Worm (Caenorhabditis elegans) whole organism, late embryonic: ENCODE results near the gene fbxc-24.

ENCODE experiments used
- K02D7.2 ChIP-seq: sonication (generic microtip); optimal IDR thresholded peaks from 2 replicates; lab custom pipeline; 2017; ENCODE audit warnings: mild to moderate bottlenecking, missing genetic modification characterization, missing compliant biosample characterization
- T23F11.4 ChIP-seq: fragments of 200-800 bp; sonication (Bioruptor generic); optimal IDR thresholded peaks from 2 replicates; lab custom pipeline; 2018; ENCODE audit warnings: mild to moderate bottlenecking, missing genetic modification characterization, missing compliant biosample characterization
- Y22D7AL.16 ChIP-seq: sonication (generic microtip); optimal IDR thresholded peaks from 2 replicates; lab custom pipeline; 2016; ENCODE audit warnings: missing genetic modification characterization, missing compliant biosample characterization
- ahr-1 ChIP-seq: sonication (generic microtip); optimal IDR thresholded peaks from 2 replicates; lab custom pipeline; 2016; ENCODE audit warnings: missing genetic modification characterization, missing compliant biosample characterization
- ceh-14 ChIP-seq: sonication (generic microtip); optimal IDR thresholded peaks from 2 replicates; lab custom pipeline; 2016; ENCODE audit warnings: missing genotype, missing genetic modification characterization, missing compliant biosample characterization
- ceh-19 ChIP-seq: fragments of 200-800 bp; sonication (Bioruptor generic); optimal IDR thresholded peaks from 2 replicates; lab custom pipeline; 2018; ENCODE audit warnings: mild to moderate bottlenecking, missing genetic modification characterization, missing compliant biosample characterization
- ceh-22 ChIP-seq: sonication (generic microtip); optimal IDR thresholded peaks from 2 replicates; lab custom pipeline; 2017; ENCODE audit warnings: missing biosample characterization, missing genetic modification characterization
- ceh-24 ChIP-seq: sonication (generic microtip); optimal IDR thresholded peaks from 2 replicates; lab custom pipeline; 2016; ENCODE audit warnings: mild to moderate bottlenecking, missing genetic modification characterization, missing compliant biosample characterization
- ceh-30 ChIP-seq: fragments of 150-350 bp; optimal IDR thresholded peaks from 2 replicates; lab custom pipeline; 2014; ENCODE audit warnings: missing biosample characterization, missing genetic modification characterization
- che-1 ChIP-seq: sonication (generic microtip); optimal IDR thresholded peaks from 2 replicates; lab custom pipeline; 2016; ENCODE audit warnings: mild to moderate bottlenecking, missing genetic modification characterization, missing compliant biosample characterization
- dve-1 ChIP-seq: sonication (generic microtip); optimal IDR thresholded peaks from 2 replicates; lab custom pipeline; 2017; ENCODE audit warnings: antibody characterized with exemption, mild to moderate bottlenecking, missing genetic modification characterization, missing compliant biosample characterization
- elt-2 ChIP-seq: sonication (generic microtip); optimal IDR thresholded peaks from 2 replicates; lab custom pipeline; 2016; ENCODE audit warnings: missing genetic modification reagents, missing genetic modification characterization, missing compliant biosample characterization
- elt-4 ChIP-seq: sonication (generic microtip); optimal IDR thresholded peaks from 2 replicates; lab custom pipeline; 2016; ENCODE audit warnings: missing genetic modification characterization, missing compliant biosample characterization
- fax-1 ChIP-seq: sonication (generic microtip); optimal IDR thresholded peaks from 2 replicates; lab custom pipeline; 2016; ENCODE audit warnings: missing genotype, missing genetic modification characterization, missing compliant biosample characterization
- fkh-10 ChIP-seq: fragments of 150-350 bp; optimal IDR thresholded peaks from 2 replicates; lab custom pipeline; 2014; ENCODE audit warnings: missing biosample characterization, missing genetic modification reagents, missing genetic modification characterization
- gmeb-2 ChIP-seq: sonication (generic microtip); optimal IDR thresholded peaks from 2 replicates; lab custom pipeline; 2016; ENCODE audit warnings: missing genetic modification characterization, inconsistent platforms, missing compliant biosample characterization
- hlh-13 ChIP-seq: fragments of 200-800 bp; sonication (Bioruptor generic); optimal IDR thresholded peaks from 2 replicates; lab custom pipeline; 2018; ENCODE audit warnings: mild to moderate bottlenecking, missing genetic modification characterization, missing compliant biosample characterization
- hlh-15 ChIP-seq: sonication (generic microtip); optimal IDR thresholded peaks from 2 replicates; lab custom pipeline; 2016; ENCODE audit warnings: missing genetic modification characterization, missing compliant biosample characterization
- hlh-6 ChIP-seq: sonication (generic microtip); optimal IDR thresholded peaks from 2 replicates; lab custom pipeline; 2016; ENCODE audit warnings: missing genotype, missing genetic modification characterization, missing compliant biosample characterization
- hlh-8 ChIP-seq: sonication (generic microtip); optimal IDR thresholded peaks from 2 replicates; lab custom pipeline; 2016; ENCODE audit warnings: missing genotype, missing genetic modification characterization, missing compliant biosample characterization
- lim-6 ChIP-seq: sonication (generic microtip); optimal IDR thresholded peaks from 2 replicates; lab custom pipeline; 2016; ENCODE audit warnings: missing genetic modification characterization, missing compliant biosample characterization
- mec-3 ChIP-seq: sonication (generic microtip); optimal IDR thresholded peaks from 2 replicates; lab custom pipeline; 2016; ENCODE audit warnings: borderline replicate concordance, missing genetic modification characterization, missing compliant biosample characterization
- nfya-1 ChIP-seq: sonication (generic microtip); optimal IDR thresholded peaks from 2 replicates; lab custom pipeline; 2017; ENCODE audit warnings: missing genetic modification characterization, mild to moderate bottlenecking, missing compliant biosample characterization, antibody characterized with exemption, moderate library complexity
- nhr-11 ChIP-seq: fragments of 150-350 bp; optimal IDR thresholded peaks from 2 replicates; lab custom pipeline; 2014; ENCODE audit warnings: missing biosample characterization, missing genetic modification characterization
- nhr-232 ChIP-seq: sonication (generic microtip); optimal IDR thresholded peaks from 2 replicates; lab custom pipeline; 2016; ENCODE audit warnings: missing genetic modification characterization, missing compliant biosample characterization
- npax-4 ChIP-seq: sonication (generic microtip); optimal IDR thresholded peaks from 2 replicates; lab custom pipeline; 2016; ENCODE audit warnings: missing genetic modification characterization, missing compliant biosample characterization
- odd-2 ChIP-seq: sonication (generic microtip); optimal IDR thresholded peaks from 2 replicates; lab custom pipeline; 2017; ENCODE audit warnings: antibody characterized with exemption, mild to moderate bottlenecking, missing genetic modification characterization, missing compliant biosample characterization
- pag-3 ChIP-seq: sonication (generic microtip); optimal IDR thresholded peaks from 2 replicates; lab custom pipeline; 2016; ENCODE audit warnings: missing compliant biosample characterization, missing genetic modification characterization, borderline replicate concordance
- pat-9 ChIP-seq: fragments of 200-800 bp; sonication (Bioruptor generic); optimal IDR thresholded peaks from 2 replicates; lab custom pipeline; 2018; ENCODE audit warnings: mild to moderate bottlenecking, missing genetic modification characterization, moderate library complexity, missing compliant biosample characterization
- pax-1 ChIP-seq: fragments of 150-350 bp; optimal IDR thresholded peaks from 2 replicates; lab custom pipeline; 2014; ENCODE audit warnings: missing biosample characterization, missing genetic modification characterization
- pha-4 ChIP-seq: fragments of 150-350 bp; optimal IDR thresholded peaks from 2 replicates; lab custom pipeline; 2018; ENCODE audit warnings: missing biosample characterization, missing genetic modification reagents, missing genetic modification characterization
- sox-4 ChIP-seq: sonication (generic microtip); optimal IDR thresholded peaks from 2 replicates; lab custom pipeline; 2017; ENCODE audit warnings: mild to moderate bottlenecking, missing genetic modification characterization, inconsistent platforms, missing compliant biosample characterization
- syd-9 ChIP-seq: sonication (generic microtip); optimal IDR thresholded peaks from 2 replicates; lab custom pipeline; 2016; ENCODE audit warnings: mild to moderate bottlenecking, missing genetic modification characterization, moderate library complexity, missing compliant biosample characterization
- tbx-2 ChIP-seq: sonication (generic microtip); optimal IDR thresholded peaks from 2 replicates; lab custom pipeline; 2016; ENCODE audit warnings: missing genetic modification characterization, missing compliant biosample characterization
- tbx-7 ChIP-seq: sonication (generic microtip); optimal IDR thresholded peaks from 2 replicates; lab custom pipeline; 2016; ENCODE audit warnings: missing genotype, missing genetic modification characterization, missing compliant biosample characterization
- unc-3 ChIP-seq, 2 experiments: fragments of 200-800 bp in 1 of 2; sonication (Bioruptor generic) in 1 of 2; sonication (generic microtip) in 1 of 2; conservative IDR thresholded peaks in 1 of 2; optimal IDR thresholded peaks in 1 of 2; 2 replicates each; pipeline versions ENCODE4 v1.3.6 to Lab custom; 2016 to 2022; ENCODE audit warnings: missing compliant biosample characterization in 2 of 2, missing genetic modification characterization in 2 of 2, missing genetic modification reagents in 1 of 2
- unc-55 ChIP-seq: sonication (generic microtip); optimal IDR thresholded peaks from 2 replicates; lab custom pipeline; 2017; ENCODE audit warnings: missing biosample characterization, missing genetic modification reagents, missing genetic modification characterization
- unc-86 ChIP-seq: sonication (generic microtip); optimal IDR thresholded peaks from 2 replicates; lab custom pipeline; 2016; ENCODE audit warnings: missing genetic modification characterization, missing compliant biosample characterization
- ztf-16 ChIP-seq: sonication (generic microtip); optimal IDR thresholded peaks from 2 replicates; lab custom pipeline; 2017; ENCODE audit warnings: missing genetic modification characterization, missing compliant biosample characterization

fbxc-24 gene

ce11 chrII:923521-923920 lies 14.1 kb upstream of the fbxc-24 start, which contains the start of gene fbxc-28:
TSS of gene fbxc-28 (plus strand) at chrII:923821.
- no peak for TF ChIP-seq mec-3
- TF ChIP-seq hlh-15 = no peak
- no peak for TF ChIP-seq fax-1 (tag; lab: Kevin White, UChicago)
- no peak for TF ChIP-seq pax-1 (tag; lab: Kevin White, UChicago)
- no peak for TF ChIP-seq syd-9 (tag; lab: Kevin White, UChicago)
- TF ChIP-seq elt-4 (tag; lab: Kevin White, UChicago) = no peak
- no peak for TF ChIP-seq fkh-10 (GFP tag; lab: Kevin White, UChicago)
- TF ChIP-seq dve-1 (tag; lab: Kevin White, UChicago) = no peak
- no peak for TF ChIP-seq ceh-22
- no peak for TF ChIP-seq ztf-16

- no peak for TF ChIP-seq ahr-1 (tag; lab: Kevin White, UChicago)
- no peak for TF ChIP-seq hlh-8 (tag; lab: Kevin White, UChicago)
- TF ChIP-seq unc-86 = no peak
- no peak for TF ChIP-seq ceh-30 (tag; lab: Kevin White, UChicago)
- TF ChIP-seq fkh-10 (GFP tag; lab: Kevin White, UChicago) = no peak
- no peak for TF ChIP-seq che-1
- no peak for TF ChIP-seq hlh-13
- no peak for TF ChIP-seq unc-3 (GFP tag; conservative IDR thresholded peaks at IDR 0.05; lab: Robert Waterston, UW)
- no peak for TF ChIP-seq unc-3 (tag; optimal IDR thresholded peaks at IDR 0.05; lab: Kevin White, UChicago)
- no peak for TF ChIP-seq sox-4 (tag; lab: Kevin White, UChicago)
- TF ChIP-seq tbx-7 (tag; lab: Kevin White, UChicago) = no peak
- TF ChIP-seq pha-4 (tag; lab: Kevin White, UChicago) = no peak
- no peak for TF ChIP-seq T23F11.4
- no peak for TF ChIP-seq nfya-1
- TF ChIP-seq npax-4 (tag; lab: Kevin White, UChicago) = no peak
Measured at ce11 chrII:922778-923177, 13.3 kb upstream of the fbxc-24 start.

- TF ChIP-seq ceh-22 (no peak), ceh-30 (tag; lab: Kevin White, UChicago) (no peak), elt-2 (no peak), nhr-232 (no peak), dve-1 (tag; lab: Kevin White, UChicago) (no peak), Y22D7AL.16 (tag; lab: Kevin White, UChicago) (no peak), hlh-6 (tag; lab: Kevin White, UChicago) (no peak), npax-4 (tag; lab: Kevin White, UChicago) (no peak), K02D7.2 (no peak), syd-9 (tag; lab: Kevin White, UChicago) (no peak), T23F11.4 (no peak), ceh-19 (no peak), ceh-14 (tag; lab: Kevin White, UChicago) (no peak), pat-9 (tag; lab: Kevin White, UChicago) (no peak), pax-1 (tag; lab: Kevin White, UChicago) (no peak)
- TF ChIP-seq, all 69 proteins: peak for 0
Measured at ce11 chrII:920326-920725, 10.9 kb upstream of the fbxc-24 start.

ce11 chrII:917324-917723 lies 7.9 kb upstream of the fbxc-24 start, which contains the start of gene fbxc-30:
TSS of gene fbxc-30 (plus strand) at chrII:917624.
- TF ChIP-seq fkh-10 (GFP tag; lab: Kevin White, UChicago) = no peak
- no peak for TF ChIP-seq pat-9 (tag; lab: Kevin White, UChicago)
- no peak for TF ChIP-seq K02D7.2
- no peak for TF ChIP-seq pag-3
- no peak for TF ChIP-seq Y22D7AL.16 (tag; lab: Kevin White, UChicago)
- no peak for TF ChIP-seq nhr-11 (tag; lab: Kevin White, UChicago)
- TF ChIP-seq syd-9 (tag; lab: Kevin White, UChicago) = no peak
- no peak for TF ChIP-seq unc-55
- TF ChIP-seq lim-6 = no peak
- TF ChIP-seq dve-1 (tag; lab: Kevin White, UChicago) = no peak
- no peak for TF ChIP-seq ceh-24 (tag; lab: Kevin White, UChicago)
- TF ChIP-seq odd-2 = no peak
- TF ChIP-seq hlh-15 = no peak
- TF ChIP-seq hlh-6 (tag; lab: Kevin White, UChicago) = no peak
- no peak for TF ChIP-seq gmeb-2 (tag; lab: Kevin White, UChicago)
- TF ChIP-seq tbx-2 (tag; lab: Kevin White, UChicago) = no peak
- no peak for TF ChIP-seq sox-4 (tag; lab: Kevin White, UChicago)
- TF ChIP-seq pax-1 (tag; lab: Kevin White, UChicago) = no peak
